Fruit fly (Drosophila melanogaster) whole organism, pupa: ENCODE data around the gene Gr64a.

Experiments used
- CG10348 ChIP-seq: fragments of 200-800 bp; sonication (Bioruptor generic); IDR thresholded peaks from 2 replicates; pipeline ENCODE4 v1.3.6; 2022; ENCODE audit warnings: missing biosample characterization, missing genetic modification characterization
- CG12605 ChIP-seq: fragments of 200-800 bp; sonication (Bioruptor generic); IDR thresholded peaks from 2 replicates; pipeline ENCODE4 v1.3.6; 2022; ENCODE audit warnings: missing biosample characterization, missing genetic modification characterization
- CG13204 ChIP-seq: fragments of 200-800 bp; sonication (Bioruptor generic); optimal IDR thresholded peaks from 2 replicates; lab custom pipeline; 2018; ENCODE audit warnings: missing biosample characterization, mild to moderate bottlenecking, missing genetic modification characterization, moderate library complexity
- CG14655 ChIP-seq: fragments of 200-800 bp; sonication (Bioruptor generic); optimal IDR thresholded peaks from 3 replicates; lab custom pipeline; 2017; ENCODE audit warnings: mild to moderate bottlenecking, missing biosample characterization, missing genetic modification reagents, missing genetic modification characterization
- CG15710 ChIP-seq: fragments of 200-800 bp; sonication (Bioruptor generic); optimal IDR thresholded peaks from 2 replicates; lab custom pipeline; 2018; ENCODE audit warnings: missing biosample characterization, mild to moderate bottlenecking, missing genetic modification characterization, moderate library complexity
- CG17806 ChIP-seq: fragments of 200-800 bp; sonication (Bioruptor generic); optimal IDR thresholded peaks from 2 replicates; lab custom pipeline; 2018; ENCODE audit warnings: missing biosample characterization, mild to moderate bottlenecking, missing genetic modification characterization, moderate library complexity
- CG32121 ChIP-seq: fragments of 200-800 bp; sonication (Bioruptor generic); IDR thresholded peaks from 2 replicates; pipeline ENCODE4 v1.3.6; 2022; ENCODE audit warnings: missing biosample characterization, missing genetic modification characterization
- CG34367 ChIP-seq: fragments of 200-800 bp; sonication (Bioruptor generic); optimal IDR thresholded peaks from 2 replicates; lab custom pipeline; 2018; ENCODE audit warnings: missing biosample characterization, mild to moderate bottlenecking, missing genetic modification characterization
- CG4496 ChIP-seq: fragments of 200-800 bp; sonication (Bioruptor generic); IDR thresholded peaks from 3 replicates; pipeline ENCODE4 v1.3.6; 2022; ENCODE audit warnings: missing biosample characterization, missing genetic modification characterization
- CG8159 ChIP-seq: fragments of 200-800 bp; sonication (Bioruptor generic); optimal IDR thresholded peaks from 3 replicates; lab custom pipeline; 2018; ENCODE audit warnings: missing biosample characterization, mild to moderate bottlenecking, missing genetic modification characterization, moderate library complexity
- CG8301 ChIP-seq: fragments of 200-800 bp; sonication (Bioruptor generic); optimal IDR thresholded peaks from 2 replicates; lab custom pipeline; 2018; ENCODE audit warnings: missing biosample characterization, mild to moderate bottlenecking, missing genetic modification characterization
- CG9948 ChIP-seq: fragments of 200-800 bp; sonication (Bioruptor generic); optimal IDR thresholded peaks from 2 replicates; lab custom pipeline; 2018; ENCODE audit warnings: missing biosample characterization, mild to moderate bottlenecking, missing genetic modification characterization, moderate library complexity
- D1 ChIP-seq: fragments of 200-800 bp; sonication (Bioruptor generic); optimal IDR thresholded peaks from 2 replicates; lab custom pipeline; 2018; ENCODE audit warnings: missing biosample characterization, mild to moderate bottlenecking, missing genetic modification characterization, moderate library complexity
- EcR ChIP-seq: fragments of 200-800 bp; sonication (Bioruptor generic); optimal IDR thresholded peaks from 3 replicates; lab custom pipeline; 2019; ENCODE audit warnings: missing biosample characterization, missing genetic modification characterization, mild to moderate bottlenecking, moderate library complexity, missing genetic modification reagents
- Ets98B ChIP-seq: fragments of 200-800 bp; sonication (Bioruptor generic); IDR thresholded peaks from 2 replicates; pipeline ENCODE4 v1.3.6; 2022; ENCODE audit warnings: missing biosample characterization, missing genetic modification characterization
- Pif1A ChIP-seq: fragments of 200-800 bp; sonication (Bioruptor generic); optimal IDR thresholded peaks from 3 replicates; lab custom pipeline; 2016; ENCODE audit warnings: missing biosample characterization, missing genetic modification characterization
- Pif1B ChIP-seq: fragments of 200-800 bp; sonication (Bioruptor generic); optimal IDR thresholded peaks from 3 replicates; lab custom pipeline; 2016; ENCODE audit warnings: missing biosample characterization, missing genetic modification characterization
- Snoo ChIP-seq: fragments of 200-800 bp; sonication (Bioruptor generic); optimal IDR thresholded peaks from 3 replicates; lab custom pipeline; 2017; ENCODE audit warnings: missing biosample characterization, mild to moderate bottlenecking, missing genetic modification characterization, inconsistent platforms
- fd96Ca ChIP-seq: fragments of 200-800 bp; sonication (Bioruptor generic); IDR thresholded peaks from 3 replicates; pipeline ENCODE4 v1.3.6; 2022; ENCODE audit warnings: missing biosample characterization, missing genetic modification characterization
- gl ChIP-seq: fragments of 200-800 bp; sonication (Bioruptor generic); optimal IDR thresholded peaks from 2 replicates; lab custom pipeline; 2018; ENCODE audit warnings: missing biosample characterization, mild to moderate bottlenecking, missing genetic modification characterization
- rn ChIP-seq: fragments of 200-800 bp; sonication (Bioruptor generic); IDR thresholded peaks from 2 replicates; pipeline ENCODE4 v1.3.6; 2022; ENCODE audit warnings: missing biosample characterization, missing genetic modification characterization

Gene Gr64a

dm6 chr3L:4026506-4026868, at the start of gene Gr64a:
Gene Gr64a (plus strand): TSS chr3L:4026769.
- no peak for TF ChIP-seq CG32121
- no peak for TF ChIP-seq CG4496 (GFP tag; lab: Robert Waterston, UW)
- no peak for TF ChIP-seq Pif1A (GFP tag; lab: Kevin White, UChicago)
- no peak for TF ChIP-seq CG10348 (GFP tag; lab: Robert Waterston, UW)
- TF ChIP-seq CG8301: no peak
- no peak for TF ChIP-seq rn (GFP tag; lab: Robert Waterston, UW)
- no peak for TF ChIP-seq CG8159 (tag; lab: Kevin White, UChicago)
- no peak for TF ChIP-seq CG14655
- no peak for TF ChIP-seq EcR
- no peak for TF ChIP-seq D1 (tag; lab: Kevin White, UChicago)
- TF ChIP-seq, all 21 proteins: peak for 0

DNA sequence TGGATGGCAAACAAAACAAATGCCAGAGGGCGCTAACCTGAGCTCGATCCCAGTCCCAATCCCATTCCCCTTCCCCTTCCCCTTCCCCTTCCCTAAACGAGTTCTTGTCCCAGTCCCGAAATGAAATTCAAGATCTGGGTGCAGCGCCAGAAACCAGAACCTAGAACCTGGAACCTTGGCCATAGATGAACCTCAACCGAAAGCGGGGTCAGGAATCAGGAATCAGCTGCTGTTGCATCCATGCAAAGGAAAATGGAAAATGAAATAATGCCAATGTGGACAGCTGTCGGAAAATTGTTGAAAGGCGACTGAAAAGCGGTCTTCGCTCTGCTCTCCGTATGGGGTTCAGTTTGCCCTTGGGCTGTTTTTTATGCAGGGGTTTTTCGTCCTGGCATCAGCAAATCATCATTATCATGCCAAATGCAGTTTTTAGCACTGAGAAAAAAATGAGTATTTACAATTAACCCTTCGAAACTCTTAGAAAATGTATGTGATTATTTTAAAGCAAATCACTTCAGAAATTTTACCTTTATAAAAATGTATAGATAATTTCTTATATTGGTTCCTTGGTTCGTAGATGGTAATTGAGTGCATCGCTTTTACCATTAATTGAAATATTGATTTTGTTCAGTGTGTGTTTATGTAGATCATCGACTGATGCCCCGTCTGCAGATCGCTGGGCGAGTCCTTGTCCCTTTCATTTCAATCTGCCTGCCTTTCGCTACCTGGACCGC, 48.8 kb upstream of the Gr64a start:
- TF ChIP-seq CG8301 (no peak), CG15710 (tag; lab: Kevin White, UChicago) (no peak), CG34367 (tag; lab: Kevin White, UChicago) (no peak), Snoo (tag; lab: Kevin White, UChicago) (no peak), fd96Ca (GFP tag; lab: Robert Waterston, UW) (no peak), rn (GFP tag; lab: Robert Waterston, UW) (no peak), CG32121 (no peak), CG12605 (GFP tag; lab: Robert Waterston, UW) (no peak), CG10348 (GFP tag; lab: Robert Waterston, UW) (no peak), Pif1A (GFP tag; lab: Kevin White, UChicago) (no peak), Pif1B (GFP tag; lab: Kevin White, UChicago) (no peak), CG9948 (tag; lab: Kevin White, UChicago) (no peak), Ets98B (GFP tag; lab: Robert Waterston, UW) (no peak), D1 (tag; lab: Kevin White, UChicago) (no peak)

- TF ChIP-seq CG17806 (tag; lab: Kevin White, UChicago) (no peak), CG10348 (GFP tag; lab: Robert Waterston, UW) (no peak), CG8159 (tag; lab: Kevin White, UChicago) (no peak)
Measured at dm6 chr3L:3978762-3979516, 47.6 kb upstream of the Gr64a start.

DNA sequence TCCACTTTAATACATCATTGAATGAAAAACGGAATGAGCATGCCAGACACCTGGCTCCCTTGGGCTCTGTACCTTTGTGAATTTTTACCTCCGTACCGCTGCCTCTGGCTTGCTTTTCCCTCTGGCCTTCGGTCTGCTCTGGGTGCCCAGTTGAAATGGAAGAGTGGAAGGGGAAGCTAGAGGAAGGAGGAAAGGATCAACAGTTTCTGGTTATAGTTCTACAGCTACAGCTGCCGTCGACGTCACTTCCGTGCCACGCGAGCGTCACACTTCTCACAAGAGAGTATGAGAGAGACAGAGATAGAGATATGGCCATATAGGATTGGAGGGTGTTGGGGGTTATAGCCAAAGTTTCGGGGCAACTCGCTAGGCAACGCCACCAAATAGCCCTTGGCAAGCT, 46.5 kb upstream of the Gr64a start:
- TF ChIP-seq CG4496 (GFP tag; lab: Robert Waterston, UW): no peak
- no peak for TF ChIP-seq rn (GFP tag; lab: Robert Waterston, UW)
- no peak for TF ChIP-seq Ets98B (GFP tag; lab: Robert Waterston, UW)
- no peak for TF ChIP-seq CG34367 (tag; lab: Kevin White, UChicago)
- TF ChIP-seq CG8301: no peak
- TF ChIP-seq Snoo (tag; lab: Kevin White, UChicago): no peak
- TF ChIP-seq Pif1A (GFP tag; lab: Kevin White, UChicago): no peak
- no peak for TF ChIP-seq CG12605 (GFP tag; lab: Robert Waterston, UW)
- no peak for TF ChIP-seq fd96Ca (GFP tag; lab: Robert Waterston, UW)
- TF ChIP-seq EcR: no peak
- no peak for TF ChIP-seq CG15710 (tag; lab: Kevin White, UChicago)
- TF ChIP-seq CG13204: no peak
- TF ChIP-seq CG10348 (GFP tag; lab: Robert Waterston, UW): no peak
- TF ChIP-seq gl (tag; lab: Kevin White, UChicago): no peak
- TF ChIP-seq D1 (tag; lab: Kevin White, UChicago): no peak
- no peak for TF ChIP-seq CG14655
- no peak for TF ChIP-seq CG32121
- no peak for TF ChIP-seq CG8159 (tag; lab: Kevin White, UChicago)
- TF ChIP-seq CG17806 (tag; lab: Kevin White, UChicago): no peak
- TF ChIP-seq, all 21 proteins: peak for 0

- TF ChIP-seq CG34367 (tag; lab: Kevin White, UChicago) (no peak), fd96Ca (GFP tag; lab: Robert Waterston, UW) (0 out of 3 replicates have a peak, but pooled peaks have one; percentile 7)
Measured at dm6 chr3L:3983466-3983946, 43.1 kb upstream of the Gr64a start, which contains the start of gene scrt. Gene scrt (plus strand): TSS chr3L:3983896.

DNA sequence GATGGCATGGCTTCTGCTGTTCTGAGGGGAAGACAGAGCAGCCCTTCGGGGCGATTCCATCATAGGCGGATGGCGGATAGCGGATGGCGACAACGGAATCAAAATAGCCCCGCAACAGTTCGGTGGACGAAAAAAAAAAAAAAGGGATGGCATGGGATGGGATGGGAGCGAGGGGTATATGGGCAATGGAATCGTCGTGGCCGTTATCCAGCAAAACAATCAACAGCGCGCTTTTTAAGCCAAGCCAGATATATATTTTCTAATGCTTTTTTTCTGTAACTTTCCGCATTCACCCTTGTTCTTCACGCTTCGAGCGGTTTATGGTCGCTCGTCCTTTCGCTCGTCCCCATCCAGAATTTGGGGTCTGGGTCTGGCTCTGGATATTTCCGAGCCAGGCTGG, 31.0 kb upstream of the Gr64a start:
- no peak for TF ChIP-seq CG12605 (GFP tag; lab: Robert Waterston, UW)
- no peak for TF ChIP-seq fd96Ca (GFP tag; lab: Robert Waterston, UW)
